Fruit fly (Drosophila melanogaster): ENCODE measurements around the gene LanB2.

DNA sequence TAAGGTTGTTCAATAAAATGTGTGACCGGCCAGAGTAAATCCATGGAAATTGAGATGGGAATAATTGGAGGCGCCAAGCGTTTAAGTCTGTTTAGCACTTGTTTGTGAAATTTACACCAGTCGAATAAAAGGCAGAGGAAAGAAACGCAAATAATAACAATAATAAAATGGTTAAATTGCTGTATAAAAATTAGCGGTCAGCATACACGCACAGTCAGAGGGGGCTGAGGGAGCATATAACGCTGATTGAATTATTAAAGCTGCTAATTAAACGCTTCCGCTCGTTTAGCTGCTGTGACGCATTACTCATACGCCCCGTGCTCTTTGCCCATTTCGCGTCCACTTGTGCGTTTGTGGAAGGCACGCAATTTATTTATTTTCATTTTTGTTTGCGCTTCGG lies 47.0 kb upstream of the LanB2 start:
- TF ChIP-seq h (GFP tag; optimal IDR thresholded peaks at IDR 0.05) (no peak), dl (GFP tag; optimal IDR thresholded peaks at IDR 0.05; ENCODE audit: insufficient read depth in 1 of 2, partially characterized antibody in 2 of 2) (no peak), Myc (optimal IDR thresholded peaks at IDR 0.05) (no peak), Mio (GFP tag; optimal IDR thresholded peaks at IDR 0.05) (no peak), OdsH (GFP tag; optimal IDR thresholded peaks at IDR 0.05) (no peak)
